Fruit fly (Drosophila melanogaster) whole organism, wandering third instar larva: ENCODE measurements around the gene GatB.

Experiments used
- CG32264 ChIP-seq: fragments of 200-800 bp; sonication (Bioruptor generic); optimal IDR thresholded peaks from 2 replicates; lab custom pipeline; 2016; ENCODE audit warnings: missing biosample characterization, missing genetic modification characterization
- Hnf4 ChIP-seq: fragments of 200-800 bp; sonication (Bioruptor generic); optimal IDR thresholded peaks from 2 replicates; lab custom pipeline; 2016; ENCODE audit warnings: missing biosample characterization, mild to moderate bottlenecking, missing genetic modification characterization
- Hr78 ChIP-seq: fragments of >200 bp; optimal IDR thresholded peaks from 2 replicates; lab custom pipeline; 2017; ENCODE audit warnings: missing biosample characterization, missing genetic modification characterization
- Hr83 ChIP-seq: fragments of 200-300 bp; sonication (Bioruptor generic); optimal IDR thresholded peaks from 2 replicates; lab custom pipeline; 2016; ENCODE audit warnings: missing biosample characterization, mild to moderate bottlenecking, missing genetic modification characterization, moderate library complexity; ENCODE audit not compliant: poor library complexity, severe bottlenecking
- Mio ChIP-seq: sonication (Bioruptor generic); optimal IDR thresholded peaks from 2 replicates; lab custom pipeline; 2016; ENCODE audit warnings: missing biosample characterization, missing genetic modification characterization
- Rel ChIP-seq, 2 experiments: fragments of 200-800 bp; sonication (Bioruptor generic) in 1 of 2; optimal IDR thresholded peaks; 2 replicates in 1 of 2; 3 replicates in 1 of 2; lab custom pipeline; 2016 to 2019; ENCODE audit warnings: mild to moderate bottlenecking in 2 of 2, missing biosample characterization in 2 of 2, missing genetic modification characterization in 2 of 2, moderate library complexity in 1 of 2
- Sp1 ChIP-seq: fragments of 200-800 bp; sonication (Bioruptor generic); optimal IDR thresholded peaks from 3 replicates; lab custom pipeline; 2019; ENCODE audit warnings: missing biosample characterization, mild to moderate bottlenecking, missing genetic modification characterization, moderate library complexity
- ey ChIP-seq: fragments of 200-800 bp; sonication (Bioruptor generic); optimal IDR thresholded peaks from 2 replicates; lab custom pipeline; 2016; ENCODE audit warnings: missing biosample characterization, missing genetic modification characterization
- pan ChIP-seq: fragments of >200 bp; optimal IDR thresholded peaks from 2 replicates; lab custom pipeline; 2017
- psq ChIP-seq: fragments of 200-800 bp; sonication (Bioruptor generic); optimal IDR thresholded peaks from 3 replicates; lab custom pipeline; 2017; ENCODE audit warnings: missing biosample characterization, mild to moderate bottlenecking, missing genetic modification characterization, moderate library complexity
- sage ChIP-seq: fragments of 200-800 bp; sonication (Bioruptor generic); optimal IDR thresholded peaks from 2 replicates; lab custom pipeline; 2016; ENCODE audit warnings: missing biosample characterization, mild to moderate bottlenecking, missing genetic modification characterization
- tai ChIP-seq: sonication (Bioruptor generic); optimal IDR thresholded peaks from 2 replicates; lab custom pipeline; 2016; ENCODE audit warnings: missing biosample characterization, missing genetic modification characterization
- usp ChIP-seq: fragments of >200 bp; optimal IDR thresholded peaks from 2 replicates; lab custom pipeline; 2017; ENCODE audit warnings: missing biosample characterization, missing genetic modification characterization

- no peak for TF ChIP-seq ey
- no peak for TF ChIP-seq Rel (GFP tag; optimal IDR thresholded peaks at IDR 0.05; lab: Kevin White, UChicago)
- no peak for TF ChIP-seq Rel (tag; optimal IDR thresholded peaks at IDR 0.05; lab: Kevin White, UChicago)
- no peak for TF ChIP-seq CG32264 (GFP tag; lab: Kevin White, UChicago)
- TF ChIP-seq Sp1: no peak
- TF ChIP-seq usp (GFP tag; lab: Kevin White, UChicago): no peak
- TF ChIP-seq tai (GFP tag; lab: Kevin White, UChicago): no peak
- TF ChIP-seq Hr78 (GFP tag; lab: Kevin White, UChicago): no peak
- no peak for TF ChIP-seq Mio (GFP tag; lab: Kevin White, UChicago)
- no peak for TF ChIP-seq Hr83 (GFP tag; lab: Kevin White, UChicago)
- no peak for TF ChIP-seq sage
- TF ChIP-seq pan (lab: Kevin White, UChicago): no peak
- TF ChIP-seq psq: no peak
- TF ChIP-seq Hnf4 (GFP tag; lab: Kevin White, UChicago): no peak
Observed at dm6 chr3R:24103708-24104107, 26.3 kb downstream of the GatB start.
